Worm (Caenorhabditis elegans) whole organism, late embryonic: ENCODE measurements around the gene sru-17.

Experiments
- C08G9.2 ChIP-seq: sonication (generic microtip); optimal IDR thresholded peaks from 2 replicates; lab custom pipeline; 2016; ENCODE audit warnings: mild to moderate bottlenecking, missing genetic modification characterization, moderate library complexity, missing compliant biosample characterization
- F13H6.1 ChIP-seq: sonication (generic microtip); optimal IDR thresholded peaks from 2 replicates; lab custom pipeline; 2016; ENCODE audit warnings: missing genetic modification characterization, missing compliant biosample characterization
- T23F11.4 ChIP-seq: fragments of 200-800 bp; sonication (Bioruptor generic); optimal IDR thresholded peaks from 2 replicates; lab custom pipeline; 2018; ENCODE audit warnings: mild to moderate bottlenecking, missing genetic modification characterization, missing compliant biosample characterization
- ama-1 ChIP-seq: fragments of 150-350 bp; optimal IDR thresholded peaks from 2 replicates; lab custom pipeline; 2014
- ceh-14 ChIP-seq: sonication (generic microtip); optimal IDR thresholded peaks from 2 replicates; lab custom pipeline; 2016; ENCODE audit warnings: missing genotype, missing genetic modification characterization, missing compliant biosample characterization
- ceh-24 ChIP-seq: sonication (generic microtip); optimal IDR thresholded peaks from 2 replicates; lab custom pipeline; 2016; ENCODE audit warnings: mild to moderate bottlenecking, missing genetic modification characterization, missing compliant biosample characterization
- ceh-34 ChIP-seq: sonication (generic microtip); optimal IDR thresholded peaks from 2 replicates; lab custom pipeline; 2016; ENCODE audit warnings: mild to moderate bottlenecking, missing genetic modification characterization, missing compliant biosample characterization
- ceh-45 ChIP-seq: fragments of 200-800 bp; sonication (Bioruptor generic); IDR thresholded peaks from 2 replicates; pipeline ENCODE4 v1.3.6; 2022; ENCODE audit warnings: missing genetic modification reagents, missing genetic modification characterization, missing compliant biosample characterization
- ceh-48 ChIP-seq: sonication (generic microtip); optimal IDR thresholded peaks from 2 replicates; lab custom pipeline; 2016; ENCODE audit warnings: missing genetic modification characterization, inconsistent platforms, missing compliant biosample characterization
- dmd-4 ChIP-seq: sonication (generic microtip); optimal IDR thresholded peaks from 2 replicates; lab custom pipeline; 2016; ENCODE audit warnings: borderline replicate concordance, missing genetic modification characterization, missing compliant biosample characterization
- dve-1 ChIP-seq: sonication (generic microtip); optimal IDR thresholded peaks from 2 replicates; lab custom pipeline; 2017; ENCODE audit warnings: antibody characterized with exemption, mild to moderate bottlenecking, missing genetic modification characterization, missing compliant biosample characterization
- elt-2 ChIP-seq: sonication (generic microtip); optimal IDR thresholded peaks from 2 replicates; lab custom pipeline; 2016; ENCODE audit warnings: missing genetic modification reagents, missing genetic modification characterization, missing compliant biosample characterization
- elt-4 ChIP-seq: sonication (generic microtip); optimal IDR thresholded peaks from 2 replicates; lab custom pipeline; 2016; ENCODE audit warnings: missing genetic modification characterization, missing compliant biosample characterization
- eyg-1 ChIP-seq: sonication (generic microtip); optimal IDR thresholded peaks from 2 replicates; lab custom pipeline; 2016; ENCODE audit warnings: missing genotype, missing genetic modification characterization, missing compliant biosample characterization
- fax-1 ChIP-seq: sonication (generic microtip); optimal IDR thresholded peaks from 2 replicates; lab custom pipeline; 2016; ENCODE audit warnings: missing genotype, missing genetic modification characterization, missing compliant biosample characterization
- fkh-10 ChIP-seq: fragments of 150-350 bp; optimal IDR thresholded peaks from 2 replicates; lab custom pipeline; 2014; ENCODE audit warnings: missing biosample characterization, missing genetic modification reagents, missing genetic modification characterization
- fkh-6 ChIP-seq: sonication (generic microtip); optimal IDR thresholded peaks from 2 replicates; lab custom pipeline; 2016; ENCODE audit warnings: missing genetic modification characterization, missing compliant biosample characterization
- gmeb-2 ChIP-seq: sonication (generic microtip); optimal IDR thresholded peaks from 2 replicates; lab custom pipeline; 2016; ENCODE audit warnings: missing genetic modification characterization, inconsistent platforms, missing compliant biosample characterization
- hlh-13 ChIP-seq: fragments of 200-800 bp; sonication (Bioruptor generic); optimal IDR thresholded peaks from 2 replicates; lab custom pipeline; 2018; ENCODE audit warnings: mild to moderate bottlenecking, missing genetic modification characterization, missing compliant biosample characterization
- hlh-15 ChIP-seq: sonication (generic microtip); optimal IDR thresholded peaks from 2 replicates; lab custom pipeline; 2016; ENCODE audit warnings: missing genetic modification characterization, missing compliant biosample characterization
- hlh-6 ChIP-seq: sonication (generic microtip); optimal IDR thresholded peaks from 2 replicates; lab custom pipeline; 2016; ENCODE audit warnings: missing genotype, missing genetic modification characterization, missing compliant biosample characterization
- hlh-8 ChIP-seq: sonication (generic microtip); optimal IDR thresholded peaks from 2 replicates; lab custom pipeline; 2016; ENCODE audit warnings: missing genotype, missing genetic modification characterization, missing compliant biosample characterization
- madf-2 ChIP-seq: sonication (generic microtip); optimal IDR thresholded peaks from 2 replicates; lab custom pipeline; 2017; ENCODE audit warnings: missing genetic modification characterization, missing compliant biosample characterization
- nhr-11 ChIP-seq: fragments of 150-350 bp; optimal IDR thresholded peaks from 2 replicates; lab custom pipeline; 2014; ENCODE audit warnings: missing biosample characterization, missing genetic modification characterization
- nhr-232 ChIP-seq: sonication (generic microtip); optimal IDR thresholded peaks from 2 replicates; lab custom pipeline; 2016; ENCODE audit warnings: missing genetic modification characterization, missing compliant biosample characterization
- npax-4 ChIP-seq: sonication (generic microtip); optimal IDR thresholded peaks from 2 replicates; lab custom pipeline; 2016; ENCODE audit warnings: missing genetic modification characterization, missing compliant biosample characterization
- odd-2 ChIP-seq: sonication (generic microtip); optimal IDR thresholded peaks from 2 replicates; lab custom pipeline; 2017; ENCODE audit warnings: antibody characterized with exemption, mild to moderate bottlenecking, missing genetic modification characterization, missing compliant biosample characterization
- pat-9 ChIP-seq: fragments of 200-800 bp; sonication (Bioruptor generic); optimal IDR thresholded peaks from 2 replicates; lab custom pipeline; 2018; ENCODE audit warnings: mild to moderate bottlenecking, missing genetic modification characterization, moderate library complexity, missing compliant biosample characterization
- pax-1 ChIP-seq: fragments of 150-350 bp; optimal IDR thresholded peaks from 2 replicates; lab custom pipeline; 2014; ENCODE audit warnings: missing biosample characterization, missing genetic modification characterization
- pha-2 ChIP-seq: sonication (generic microtip); optimal IDR thresholded peaks from 2 replicates; lab custom pipeline; 2017; ENCODE audit warnings: mild to moderate bottlenecking, missing genetic modification characterization, missing compliant biosample characterization
- pha-4 ChIP-seq: fragments of 150-350 bp; optimal IDR thresholded peaks from 2 replicates; lab custom pipeline; 2018; ENCODE audit warnings: missing biosample characterization, missing genetic modification reagents, missing genetic modification characterization
- pqm-1 ChIP-seq: sonication (generic microtip); optimal IDR thresholded peaks from 2 replicates; lab custom pipeline; 2016; ENCODE audit warnings: missing genetic modification characterization, missing compliant biosample characterization
- ref-2 ChIP-seq: sonication (generic microtip); optimal IDR thresholded peaks from 2 replicates; lab custom pipeline; 2016; ENCODE audit warnings: missing genetic modification characterization, missing compliant biosample characterization
- rnt-1 ChIP-seq: sonication (generic microtip); optimal IDR thresholded peaks from 2 replicates; lab custom pipeline; 2016; ENCODE audit warnings: missing genetic modification characterization, missing compliant biosample characterization
- sox-2 ChIP-seq: fragments of 200-800 bp; sonication (Bioruptor generic); IDR thresholded peaks from 2 replicates; pipeline ENCODE4 v1.3.6; 2022; ENCODE audit warnings: missing genetic modification reagents, missing genetic modification characterization, missing compliant biosample characterization
- syd-9 ChIP-seq: sonication (generic microtip); optimal IDR thresholded peaks from 2 replicates; lab custom pipeline; 2016; ENCODE audit warnings: mild to moderate bottlenecking, missing genetic modification characterization, moderate library complexity, missing compliant biosample characterization
- tbx-2 ChIP-seq: sonication (generic microtip); optimal IDR thresholded peaks from 2 replicates; lab custom pipeline; 2016; ENCODE audit warnings: missing genetic modification characterization, missing compliant biosample characterization
- tbx-7 ChIP-seq: sonication (generic microtip); optimal IDR thresholded peaks from 2 replicates; lab custom pipeline; 2016; ENCODE audit warnings: missing genotype, missing genetic modification characterization, missing compliant biosample characterization
- ttx-3 ChIP-seq: sonication (generic microtip); optimal IDR thresholded peaks from 2 replicates; lab custom pipeline; 2016; ENCODE audit warnings: missing genetic modification reagents, missing genetic modification characterization, missing compliant biosample characterization
- unc-3 ChIP-seq, 2 experiments: fragments of 200-800 bp in 1 of 2; sonication (Bioruptor generic) in 1 of 2; sonication (generic microtip) in 1 of 2; conservative IDR thresholded peaks in 1 of 2; optimal IDR thresholded peaks in 1 of 2; 2 replicates each; pipeline versions ENCODE4 v1.3.6 to Lab custom; 2016 to 2022; ENCODE audit warnings: missing compliant biosample characterization in 2 of 2, missing genetic modification characterization in 2 of 2, missing genetic modification reagents in 1 of 2
- unc-42 ChIP-seq: sonication (generic microtip); optimal IDR thresholded peaks from 2 replicates; lab custom pipeline; 2016; ENCODE audit warnings: missing genotype, missing genetic modification characterization, missing compliant biosample characterization
- zip-5 ChIP-seq: sonication (generic microtip); optimal IDR thresholded peaks from 2 replicates; lab custom pipeline; 2016; ENCODE audit warnings: missing genetic modification characterization, missing compliant biosample characterization
- ztf-16 ChIP-seq: sonication (generic microtip); optimal IDR thresholded peaks from 2 replicates; lab custom pipeline; 2017; ENCODE audit warnings: missing genetic modification characterization, missing compliant biosample characterization

Gene sru-17

ce11 chrIV:12531464-12531863 lies 26.0 kb downstream of the sru-17 start:
- TF ChIP-seq eyg-1 (tag; lab: Kevin White, UChicago) = no peak
- TF ChIP-seq ceh-24 (tag; lab: Kevin White, UChicago) = no peak
- no peak for TF ChIP-seq npax-4 (tag; lab: Kevin White, UChicago)
- no peak for TF ChIP-seq elt-2 (tag; lab: Kevin White, UChicago)
- TF ChIP-seq ttx-3 = no peak
- TF ChIP-seq hlh-13 = no peak
- TF ChIP-seq gmeb-2 = no peak
- no peak for TF ChIP-seq pat-9
- TF ChIP-seq tbx-2 (tag; lab: Kevin White, UChicago) = no peak
- no peak for TF ChIP-seq nhr-11 (tag; lab: Kevin White, UChicago)
- TF ChIP-seq pha-4 = no peak
- TF ChIP-seq dve-1 (tag; lab: Kevin White, UChicago) = no peak

ce11 chrIV:12536358-12536757 lies 30.9 kb downstream of the sru-17 start:
- no peak for TF ChIP-seq ttx-3
- no peak for TF ChIP-seq dmd-4 (tag; lab: Kevin White, UChicago)
- TF ChIP-seq eyg-1 (tag; lab: Kevin White, UChicago) = no peak
- TF ChIP-seq fkh-6 = no peak

ce11 chrIV:12537694-12538093 lies 32.2 kb downstream of the sru-17 start:
- TF ChIP-seq ceh-45 (GFP tag; lab: Robert Waterston, UW) = no peak
- no peak for TF ChIP-seq C08G9.2 (tag; lab: Kevin White, UChicago)
- no peak for TF ChIP-seq eyg-1 (tag; lab: Kevin White, UChicago)
- TF ChIP-seq madf-2 (tag; lab: Kevin White, UChicago) = no peak
- TF ChIP-seq unc-42 = no peak
- TF ChIP-seq syd-9 (tag; lab: Kevin White, UChicago) = no peak
- TF ChIP-seq hlh-6 (tag; lab: Kevin White, UChicago) = no peak
- TF ChIP-seq ceh-34 (tag; lab: Kevin White, UChicago) = no peak
- TF ChIP-seq sox-2 (GFP tag; lab: Robert Waterston, UW) = no peak
- TF ChIP-seq zip-5 = no peak
- no peak for TF ChIP-seq F13H6.1 (tag; lab: Kevin White, UChicago)
- TF ChIP-seq dve-1 (tag; lab: Kevin White, UChicago) = no peak

ce11 chrIV:12540242-12540641 lies 34.7 kb downstream of the sru-17 start:
- TF ChIP-seq elt-2 (tag; lab: Kevin White, UChicago) = no peak
- no peak for TF ChIP-seq hlh-15 (tag; lab: Kevin White, UChicago)
- no peak for TF ChIP-seq rnt-1 (tag; lab: Kevin White, UChicago)
- no peak for TF ChIP-seq odd-2 (tag; lab: Kevin White, UChicago)
- TF ChIP-seq syd-9 (tag; lab: Kevin White, UChicago) = no peak
- TF ChIP-seq ztf-16 (tag; lab: Kevin White, UChicago) = no peak
- TF ChIP-seq hlh-13 = no peak
- no peak for TF ChIP-seq gmeb-2
- no peak for TF ChIP-seq ama-1 (lab: Kevin White, UChicago)
- no peak for TF ChIP-seq pax-1
- TF ChIP-seq elt-4 (tag; lab: Kevin White, UChicago) = no peak
- no peak for TF ChIP-seq hlh-6 (tag; lab: Kevin White, UChicago)
- no peak for TF ChIP-seq fkh-10 (GFP tag; lab: Kevin White, UChicago)
- no peak for TF ChIP-seq ceh-48 (tag; lab: Kevin White, UChicago)
- TF ChIP-seq fax-1 (tag; lab: Kevin White, UChicago) = no peak
- TF ChIP-seq pha-2 (tag; lab: Kevin White, UChicago) = no peak
- TF ChIP-seq zip-5 = no peak
- TF ChIP-seq T23F11.4 (GFP tag; lab: Kevin White, UChicago) = no peak
- TF ChIP-seq, all 69 proteins: peak for 0

- TF ChIP-seq fax-1 (tag; lab: Kevin White, UChicago) (no peak), tbx-7 (tag; lab: Kevin White, UChicago) (no peak), unc-3 (GFP tag; conservative IDR thresholded peaks at IDR 0.05; lab: Robert Waterston, UW) (no peak), unc-3 (tag; optimal IDR thresholded peaks at IDR 0.05; lab: Kevin White, UChicago) (no peak), ceh-14 (tag; lab: Kevin White, UChicago) (no peak), odd-2 (tag; lab: Kevin White, UChicago) (no peak), nhr-232 (tag; lab: Kevin White, UChicago) (no peak), madf-2 (tag; lab: Kevin White, UChicago) (no peak), eyg-1 (tag; lab: Kevin White, UChicago) (no peak), hlh-8 (tag; lab: Kevin White, UChicago) (no peak), unc-42 (no peak), syd-9 (tag; lab: Kevin White, UChicago) (no peak), dmd-4 (tag; lab: Kevin White, UChicago) (no peak), fkh-6 (no peak), fkh-10 (GFP tag; lab: Kevin White, UChicago) (no peak), ref-2 (tag; lab: Kevin White, UChicago) (no peak), pqm-1 (tag; lab: Kevin White, UChicago) (no peak)
Observed at ce11 chrIV:12542011-12542410, 36.5 kb downstream of the sru-17 start, which contains the start of gene ham-1. ham-1 (plus strand) TSS chrIV:12542183.
